Fruit fly (Drosophila melanogaster): ENCODE results near the gene Tat.

Tat gene

DNA sequence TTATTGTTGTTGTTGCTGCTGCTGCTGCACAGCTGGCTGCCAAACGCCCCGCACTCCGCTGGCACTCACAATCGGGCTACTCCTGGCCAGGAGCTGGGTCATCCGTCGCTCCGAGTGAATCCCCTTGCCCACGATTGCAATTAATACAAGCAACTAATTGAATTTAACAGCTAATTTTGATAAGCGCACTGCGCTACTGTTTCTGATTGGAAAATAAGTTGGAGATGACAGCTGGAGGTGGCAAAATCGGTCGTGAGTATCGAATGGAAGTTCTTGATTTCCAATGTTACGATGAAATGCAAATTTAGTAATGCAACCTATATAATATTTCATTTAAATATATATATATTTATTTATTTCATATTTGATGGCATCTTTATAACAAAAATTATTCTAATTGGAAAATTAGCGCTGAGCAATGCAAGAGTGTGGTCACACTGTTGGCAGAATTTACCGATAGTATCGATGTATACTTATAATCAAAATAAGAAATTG lies 27.1 kb upstream of the Tat start, which contains the start of gene CG42271 (continued):
- peak; percentile 40 for TF ChIP-seq Ssrp (tag; optimal IDR thresholded peaks at IDR 0.05)
- TF ChIP-seq CG8944 (GFP tag; optimal IDR thresholded peaks at IDR 0.05), result no peak
- TF ChIP-seq ham (GFP tag; IDR thresholded peaks at IDR 0.05), result no peak
- no peak for TF ChIP-seq Camta (GFP tag; optimal IDR thresholded peaks at IDR 0.05)
- TF ChIP-seq stwl (tag; optimal IDR thresholded peaks at IDR 0.05), result peak; percentile 76
- no peak for TF ChIP-seq emc (GFP tag; optimal IDR thresholded peaks at IDR 0.05)
- TF ChIP-seq CG10147 (GFP tag; optimal IDR thresholded peaks at IDR 0.05), result peak; percentile 21
- TF ChIP-seq CkIIα-i1 (GFP tag; IDR thresholded peaks at IDR 0.05), result no peak
- no peak for TF ChIP-seq CG31224 (GFP tag; IDR thresholded peaks at IDR 0.05)
- peak; percentile 40 for TF ChIP-seq Dref (GFP tag; IDR thresholded peaks at IDR 0.05)
- TF ChIP-seq CG17829 (tag; optimal IDR thresholded peaks at IDR 0.05), result peak; percentile 44
- no peak for TF ChIP-seq CG10959 (GFP tag; IDR thresholded peaks at IDR 0.05)
- TF ChIP-seq her (GFP tag; optimal IDR thresholded peaks at IDR 0.05), result no peak
- TF ChIP-seq hkb (optimal IDR thresholded peaks at IDR 0.05), result no peak
- no peak for TF ChIP-seq hkb (GFP tag; IDR thresholded peaks at IDR 0.05)
- 0 out of 2 replicates have a peak, but pooled peaks have one; percentile 13 for TF ChIP-seq Ada2b (GFP tag; IDR thresholded peaks at IDR 0.05)
- TF ChIP-seq CG16863 (GFP tag; optimal IDR thresholded peaks at IDR 0.05), result no peak
- TF ChIP-seq Hand (GFP tag; optimal IDR thresholded peaks at IDR 0.05), result no peak
- TF ChIP-seq dmrt11E (tag; optimal IDR thresholded peaks at IDR 0.05), result peak; percentile 53
- no peak for TF ChIP-seq CG4282 (GFP tag; optimal IDR thresholded peaks at IDR 0.05)
- TF ChIP-seq sens (GFP tag), result peak; percentile 34
- peak; percentile 8 for TF ChIP-seq CG9797 (GFP tag; optimal IDR thresholded peaks at IDR 0.05)
- TF ChIP-seq CG33557 (GFP tag; optimal IDR thresholded peaks at IDR 0.05), result peak; percentile 25
- no peak for TF ChIP-seq oc (tag; optimal IDR thresholded peaks at IDR 0.05)
- no peak for TF ChIP-seq CG32767 (GFP tag; IDR thresholded peaks at IDR 0.05)
- no peak for TF ChIP-seq CG2202 (tag; optimal IDR thresholded peaks at IDR 0.05)
- no peak for TF ChIP-seq ranshi (GFP tag; IDR thresholded peaks at IDR 0.05)
- TF ChIP-seq CG10462 (GFP tag; optimal IDR thresholded peaks at IDR 0.05), result no peak
- no peak for TF ChIP-seq HLH3B (GFP tag; IDR thresholded peaks at IDR 0.05)
- TF ChIP-seq CG6791 (GFP tag; IDR thresholded peaks at IDR 0.05; ENCODE audit: partially characterized antibody), result peak; percentile 81
- no peak for TF ChIP-seq D19A (tag; optimal IDR thresholded peaks at IDR 0.05)
- no peak for TF ChIP-seq gro (GFP tag; optimal IDR thresholded peaks at IDR 0.05)
- TF ChIP-seq crp (GFP tag; optimal IDR thresholded peaks at IDR 0.05), result peak in 1 of 2 experiments; percentile 26
- peak; percentile 53 for TF ChIP-seq CG18262 (tag; optimal IDR thresholded peaks at IDR 0.05)
- peak; percentile 46 for TF ChIP-seq Hr3 (GFP tag; optimal IDR thresholded peaks at IDR 0.05)
- peak; percentile 64 for TF ChIP-seq phol (tag; optimal IDR thresholded peaks at IDR 0.05)
- no peak for TF ChIP-seq sim (GFP tag; IDR thresholded peaks at IDR 0.05)
- no peak for TF ChIP-seq peb (GFP tag; IDR thresholded peaks at IDR 0.05)
- peak; percentile 82 for TF ChIP-seq BEAF-32 (GFP tag; optimal IDR thresholded peaks at IDR 0.05)
- no peak for TF ChIP-seq Atf6 (GFP tag; IDR thresholded peaks at IDR 0.05)
- TF ChIP-seq CG4404 (GFP tag; IDR thresholded peaks at IDR 0.05), result no peak; the same call in 1 of the 2 replicates
- TF ChIP-seq sqz (GFP tag; optimal IDR thresholded peaks at IDR 0.05), result no peak
- TF ChIP-seq CG6689 (GFP tag; IDR thresholded peaks at IDR 0.05), result 0 out of 2 replicates have a peak, but pooled peaks have one; percentile 12
- TF ChIP-seq CG17186 (GFP tag; optimal IDR thresholded peaks at IDR 0.05), result no peak
- peak; percentile 76 for TF ChIP-seq CoRest (tag; optimal IDR thresholded peaks at IDR 0.05)
- TF ChIP-seq Bgb (GFP tag; IDR thresholded peaks at IDR 0.05; ENCODE audit: partially characterized antibody), result peak; percentile 85
- TF ChIP-seq Oaz (GFP tag; IDR thresholded peaks at IDR 0.05), result no peak
- no peak for TF ChIP-seq B-H1 (GFP tag; IDR thresholded peaks at IDR 0.05)
- peak; percentile 46; the same call in 1 of the 2 replicates for TF ChIP-seq Xrp1 (GFP tag; IDR thresholded peaks at IDR 0.05)
- no peak for TF ChIP-seq NC2β (GFP tag; optimal IDR thresholded peaks at IDR 0.05)
- TF ChIP-seq Deaf1 (tag; optimal IDR thresholded peaks at IDR 0.05), result peak; percentile 14
- peak; percentile 95 for TF ChIP-seq inv (GFP tag; IDR thresholded peaks at IDR 0.05; ENCODE audit: partially characterized antibody)

All from whole organism, embryonic.